Worm (Caenorhabditis elegans) whole organism, midembryonic: Measurements from ENCODE around the gene F01G10.9.

Experiments
- T22C8.4 ChIP-seq: fragments of 200-800 bp; sonication (Bioruptor generic); IDR thresholded peaks from 2 replicates; pipeline ENCODE4 v1.3.6; 2022; ENCODE audit warnings: missing genetic modification characterization, missing compliant biosample characterization
- cog-1 ChIP-seq: sonication (generic microtip); optimal IDR thresholded peaks from 2 replicates; lab custom pipeline; 2016; ENCODE audit warnings: missing genetic modification characterization, missing compliant biosample characterization
- flt-1 ChIP-seq: fragments of 200-800 bp; sonication (Bioruptor generic); IDR thresholded peaks from 2 replicates; pipeline ENCODE4 v1.3.6; 2022; ENCODE audit warnings: missing genetic modification characterization, missing compliant biosample characterization
- klf-2 ChIP-seq: fragments of 200-800 bp; sonication (Bioruptor generic); conservative IDR thresholded peaks from 2 replicates; pipeline ENCODE4 v1.3.6; 2022; ENCODE audit warnings: missing genetic modification reagents, missing genetic modification characterization, missing compliant biosample characterization
- med-1 ChIP-seq: sonication (generic microtip); optimal IDR thresholded peaks from 2 replicates; lab custom pipeline; 2017; ENCODE audit warnings: missing genetic modification characterization, mild to moderate bottlenecking, missing compliant biosample characterization, antibody characterized with exemption, missing genetic modification reagents; ENCODE audit not compliant: insufficient read depth
- ref-1 ChIP-seq: fragments of 200-800 bp; sonication (Bioruptor generic); conservative IDR thresholded peaks from 2 replicates; pipeline ENCODE4 v1.3.6; 2022; ENCODE audit warnings: missing genetic modification reagents, missing genetic modification characterization, missing compliant biosample characterization
- tab-1 ChIP-seq: fragments of 200-800 bp; sonication (Bioruptor generic); IDR thresholded peaks from 2 replicates; pipeline ENCODE4 v1.3.6; 2022; ENCODE audit warnings: missing genetic modification characterization, missing compliant biosample characterization
- ztf-23 ChIP-seq: fragments of 200-800 bp; sonication (Bioruptor generic); IDR thresholded peaks from 2 replicates; pipeline ENCODE4 v1.3.6; 2022; ENCODE audit warnings: missing genetic modification reagents, missing genetic modification characterization, missing compliant biosample characterization
- ztf-29 ChIP-seq: fragments of 200-800 bp; sonication (Bioruptor generic); IDR thresholded peaks from 2 replicates; pipeline ENCODE4 v1.3.6; 2022; ENCODE audit warnings: missing genetic modification reagents, missing genetic modification characterization, missing compliant biosample characterization

F01G10.9 gene

DNA sequence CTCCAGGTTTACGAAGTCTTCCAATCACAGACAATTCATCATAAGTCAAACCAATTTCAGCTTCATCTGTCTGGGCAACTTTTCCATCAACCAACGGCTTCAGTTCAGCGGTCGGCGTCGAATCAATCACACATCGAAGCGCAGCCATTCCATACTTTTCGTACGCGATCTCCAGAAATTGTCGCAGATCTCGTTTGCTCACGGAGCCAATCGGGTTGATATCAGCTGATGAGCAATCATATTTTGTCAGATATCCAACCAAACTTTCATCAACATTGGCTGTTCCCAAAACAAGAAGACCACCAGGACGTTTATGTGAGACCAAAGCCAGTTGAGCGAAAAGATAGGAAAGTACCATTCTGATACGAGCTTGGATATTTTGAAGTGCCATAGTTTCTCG, 44.1 kb downstream of the F01G10.9 start:
- TF ChIP-seq tab-1 (GFP tag; lab: Robert Waterston, UW) (no peak), med-1 (no peak), ztf-23 (GFP tag; lab: Robert Waterston, UW) (no peak), T22C8.4 (GFP tag; lab: Robert Waterston, UW) (no peak), flt-1 (no peak), klf-2 (GFP tag; lab: Robert Waterston, UW) (no peak), ztf-29 (GFP tag; lab: Robert Waterston, UW) (no peak), ref-1 (GFP tag; lab: Robert Waterston, UW) (no peak), cog-1 (tag; lab: Kevin White, UChicago) (no peak)

DNA sequence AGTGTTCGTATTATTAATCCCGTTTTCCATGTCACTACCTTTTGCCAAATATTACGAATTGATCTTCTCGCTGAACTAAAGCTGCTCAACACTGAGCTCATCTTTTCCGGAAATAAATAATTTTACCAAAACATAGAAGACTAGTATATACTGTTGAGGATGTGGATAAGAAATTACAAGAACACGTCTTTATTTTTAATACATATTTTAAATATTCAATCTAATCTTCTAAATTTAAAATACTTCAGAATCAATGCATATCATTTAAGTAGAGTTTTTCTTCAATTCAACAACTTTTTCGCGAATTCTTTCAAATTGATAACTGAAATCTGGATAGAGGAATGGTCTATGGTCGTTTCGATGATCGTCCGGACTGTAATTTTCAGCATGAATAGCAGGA, 44.6 kb downstream of the F01G10.9 start, which contains the start of gene abt-1:
TSS of gene abt-1 (minus strand) at position 101 of the 400 bp plus-strand sequence.
- no peak for TF ChIP-seq ztf-29 (GFP tag; lab: Robert Waterston, UW)

DNA sequence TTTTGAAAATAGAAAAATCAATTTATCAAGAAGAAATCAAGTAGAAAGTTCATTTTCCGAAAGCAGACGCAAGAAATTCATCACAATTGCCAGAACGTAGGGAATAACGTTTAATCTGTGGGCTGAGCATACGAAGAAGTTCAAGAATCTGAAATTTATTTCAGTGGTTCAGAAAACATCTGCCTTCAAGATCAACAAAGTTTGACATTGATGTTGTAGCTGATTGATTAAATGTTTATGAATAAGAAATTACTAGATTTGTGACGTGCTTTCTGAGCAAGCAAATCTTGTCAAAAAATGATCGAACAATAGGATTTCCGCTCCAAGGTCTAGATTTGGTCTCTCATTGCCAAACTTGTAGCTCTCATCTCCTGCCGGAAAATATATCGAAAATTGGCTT, 53.3 kb downstream of the F01G10.9 start, which contains the start of gene K04D7.6:
TSS of gene K04D7.6 (minus strand) at position 101 of the 400 bp plus-strand sequence.
- no peak for TF ChIP-seq flt-1
